2 fruit fly cellular contexts compared by ENCODE assay signal in genomic region chr3R:5266282-5266681, dm6.
A peak's percentile ranks its signal among the peaks of the same experiment; 100 is the strongest.
TF ChIP-seq lines count a peak whose summit lies in the region.

No protein-coding gene starts in this region.

- no peak for TF ChIP-seq CTCF in whole organism, embryonic (GFP tag; optimal IDR thresholded peaks at IDR 0.05; lab: Kevin White, UChicago)

TF ChIP-seq in whole organism, embryonic, 481 proteins besides CTCF, POLR2A, EP300 and RAD21:
- no peak for TF ChIP-seq pb (GFP tag; optimal IDR thresholded peaks at IDR 0.05; lab: Kevin White, UChicago)
- TF ChIP-seq cad (GFP tag; optimal IDR thresholded peaks at IDR 0.05; lab: Kevin White, UChicago), result peak; percentile 30
TF ChIP-seq in whole organism, embryonic: peak in this region for 1.

TF ChIP-seq in whole organism, wandering third instar larva, 38 proteins besides CTCF, POLR2A, EP300 and RAD21:
- TF ChIP-seq Dif (GFP tag; optimal IDR thresholded peaks at IDR 0.05; lab: Kevin White, UChicago; ENCODE audit: partially characterized antibody) (no peak), CrebA (GFP tag; optimal IDR thresholded peaks at IDR 0.05; lab: Kevin White, UChicago; ENCODE audit: borderline replicate concordance) (no peak), Rel (GFP tag; optimal IDR thresholded peaks at IDR 0.05; lab: Kevin White, UChicago) (no peak), Rel (tag; optimal IDR thresholded peaks at IDR 0.05; lab: Kevin White, UChicago) (peak; percentile 92)
TF ChIP-seq in whole organism, wandering third instar larva: peak in this region for 1.
